Fruit fly (Drosophila melanogaster) whole organism, embryonic: Measurements from ENCODE around the gene tok.

Source experiments
- ATbp ChIP-seq: fragments of 200-800 bp; sonication (Bioruptor generic); optimal IDR thresholded peaks from 2 replicates; lab custom pipeline; 2017; ENCODE audit warnings: missing biosample characterization, mild to moderate bottlenecking, missing genetic modification characterization, missing genetic modification reagents
- Awh ChIP-seq: fragments of 200-800 bp; sonication (Bioruptor generic); IDR thresholded peaks from 2 replicates; pipeline ENCODE4, ENCODE4 v1.3.6; 2022; ENCODE audit warnings: missing biosample characterization, missing genetic modification characterization
- CG10274 ChIP-seq: fragments of 200-800 bp; sonication (Bioruptor generic); optimal IDR thresholded peaks from 3 replicates; lab custom pipeline; 2017; ENCODE audit warnings: missing biosample characterization, mild to moderate bottlenecking, missing genetic modification characterization
- CG10543 ChIP-seq: fragments of 200-800 bp; sonication (Bioruptor generic); optimal IDR thresholded peaks from 3 replicates; lab custom pipeline; 2017; ENCODE audit warnings: missing biosample characterization, mild to moderate bottlenecking, missing genetic modification characterization, moderate library complexity
- CG12071 ChIP-seq: fragments of 200-800 bp; sonication (Bioruptor generic); optimal IDR thresholded peaks from 3 replicates; lab custom pipeline; 2018; ENCODE audit warnings: missing biosample characterization, mild to moderate bottlenecking, missing genetic modification characterization
- CG12155 ChIP-seq: fragments of 200-800 bp; sonication (Bioruptor generic); optimal IDR thresholded peaks from 3 replicates; lab custom pipeline; 2016; ENCODE audit warnings: missing biosample characterization, missing genetic modification characterization
- CG13296 ChIP-seq: fragments of 200-800 bp; sonication (Bioruptor generic); optimal IDR thresholded peaks from 3 replicates; lab custom pipeline; 2018; ENCODE audit warnings: missing biosample characterization, mild to moderate bottlenecking, missing genetic modification characterization
- CG13424 ChIP-seq: fragments of 200-800 bp; sonication (Bioruptor generic); optimal IDR thresholded peaks from 2 replicates; lab custom pipeline; 2019; ENCODE audit warnings: missing biosample characterization, mild to moderate bottlenecking, missing genetic modification characterization, moderate library complexity
- CG14860 ChIP-seq: fragments of 200-800 bp; sonication (Bioruptor generic); IDR thresholded peaks from 3 replicates; pipeline ENCODE4 v1.3.6; 2022; ENCODE audit warnings: missing biosample characterization, missing genetic modification characterization; ENCODE audit not compliant: partially characterized antibody
- CG14965 ChIP-seq: fragments of 200-800 bp; sonication (Bioruptor generic); optimal IDR thresholded peaks from 2 replicates; lab custom pipeline; 2016; ENCODE audit warnings: missing biosample characterization, missing genetic modification characterization, borderline replicate concordance
- CG1603 ChIP-seq: fragments of 200-800 bp; sonication (Bioruptor generic); optimal IDR thresholded peaks from 2 replicates; lab custom pipeline; 2019; ENCODE audit warnings: missing biosample characterization, mild to moderate bottlenecking, missing genetic modification characterization, moderate library complexity
- CG17186 ChIP-seq: fragments of 200-800 bp; sonication (Bioruptor generic); optimal IDR thresholded peaks from 3 replicates; lab custom pipeline; 2017; ENCODE audit warnings: missing biosample characterization, missing genetic modification reagents, missing genetic modification characterization
- CG17328 ChIP-seq: fragments of 200-800 bp; sonication (Bioruptor generic); IDR thresholded peaks from 2 replicates; pipeline ENCODE4 v1.3.6; 2022; ENCODE audit warnings: missing biosample characterization, missing genetic modification characterization
- CG18011 ChIP-seq: fragments of 200-800 bp; sonication (Bioruptor generic); optimal IDR thresholded peaks from 2 replicates; lab custom pipeline; 2017; ENCODE audit warnings: missing biosample characterization, missing genetic modification characterization, mild to moderate bottlenecking, moderate library complexity, missing genotype
- CG2129 ChIP-seq: fragments of 200-800 bp; sonication (Bioruptor generic); IDR thresholded peaks from 2 replicates; pipeline ENCODE4 v1.3.6; 2022; ENCODE audit warnings: missing biosample characterization, missing genetic modification characterization; ENCODE audit not compliant: partially characterized antibody
- CG34422 ChIP-seq: fragments of 200-800 bp; sonication (Bioruptor generic); IDR thresholded peaks from 3 replicates; pipeline ENCODE4 v1.3.6; 2022; ENCODE audit warnings: missing biosample characterization, missing genetic modification characterization
- CG5180 ChIP-seq: fragments of 200-800 bp; sonication (Bioruptor generic); optimal IDR thresholded peaks from 3 replicates; lab custom pipeline; 2017; ENCODE audit warnings: missing biosample characterization, missing genetic modification characterization, mild to moderate bottlenecking, moderate library complexity, missing genetic modification reagents
- CG6654 ChIP-seq: fragments of 200-800 bp; sonication (Bioruptor generic); optimal IDR thresholded peaks from 2 replicates; lab custom pipeline; 2017; ENCODE audit warnings: missing biosample characterization, mild to moderate bottlenecking, missing genetic modification characterization
- CG6854 ChIP-seq: fragments of 200-800 bp; sonication (Bioruptor generic); optimal IDR thresholded peaks from 3 replicates; lab custom pipeline; 2017; ENCODE audit warnings: missing biosample characterization, mild to moderate bottlenecking, missing genetic modification characterization
- CG7963 ChIP-seq: fragments of 200-800 bp; sonication (Bioruptor generic); IDR thresholded peaks from 3 replicates; pipeline ENCODE4 v1.3.6; 2022; ENCODE audit warnings: missing biosample characterization, missing genetic modification characterization; ENCODE audit not compliant: partially characterized antibody
- CG7987 ChIP-seq: fragments of 200-800 bp; sonication (Bioruptor generic); optimal IDR thresholded peaks from 2 replicates; lab custom pipeline; 2018; ENCODE audit warnings: missing biosample characterization, mild to moderate bottlenecking, missing genetic modification characterization, moderate library complexity
- CG9437 ChIP-seq: fragments of 200-800 bp; sonication (Bioruptor generic); optimal IDR thresholded peaks from 2 replicates; lab custom pipeline; 2018; ENCODE audit warnings: missing biosample characterization, mild to moderate bottlenecking, missing genetic modification characterization
- CG9817 ChIP-seq: fragments of 200-800 bp; sonication (Bioruptor generic); optimal IDR thresholded peaks from 2 replicates; lab custom pipeline; 2018; ENCODE audit warnings: missing biosample characterization, mild to moderate bottlenecking, missing genetic modification characterization, moderate library complexity
- CoRest ChIP-seq: fragments of 200-800 bp; sonication (Bioruptor generic); optimal IDR thresholded peaks from 3 replicates; lab custom pipeline; 2018; ENCODE audit warnings: missing biosample characterization, mild to moderate bottlenecking, missing genetic modification characterization, moderate library complexity
- E2f1 ChIP-seq: fragments of 200-800 bp; sonication (Bioruptor generic); IDR thresholded peaks from 2 replicates; pipeline ENCODE4 v1.3.6; 2022; ENCODE audit warnings: missing biosample characterization, missing genetic modification characterization
- GATAe ChIP-seq: fragments of 200-800 bp; sonication (Bioruptor generic); conservative IDR thresholded peaks from 2 replicates; pipeline ENCODE4 v1.3.6; 2022; ENCODE audit warnings: missing biosample characterization, missing genetic modification characterization
- H15 ChIP-seq: fragments of 200-800 bp; sonication (Bioruptor generic); IDR thresholded peaks from 3 replicates; pipeline ENCODE4 v1.3.6; 2022; ENCODE audit warnings: missing biosample characterization, missing genetic modification characterization
- Hey ChIP-seq: fragments of 200-800 bp; sonication (Bioruptor generic); optimal IDR thresholded peaks from 3 replicates; lab custom pipeline; 2018; ENCODE audit warnings: missing biosample characterization, mild to moderate bottlenecking, missing genetic modification characterization
- Myb ChIP-seq: fragments of 200-800 bp; sonication (Bioruptor generic); optimal IDR thresholded peaks from 2 replicates; lab custom pipeline; 2016; ENCODE audit warnings: missing biosample characterization, missing genetic modification characterization
- NC2β ChIP-seq: fragments of 200-800 bp; sonication (Bioruptor generic); optimal IDR thresholded peaks from 2 replicates; lab custom pipeline; 2016; ENCODE audit warnings: missing biosample characterization, missing genetic modification characterization
- NfI ChIP-seq: fragments of 200-800 bp; sonication (Bioruptor generic); optimal IDR thresholded peaks from 3 replicates; lab custom pipeline; 2018; ENCODE audit warnings: missing biosample characterization, mild to moderate bottlenecking, missing genetic modification characterization, moderate library complexity
- ato ChIP-seq: fragments of 200-800 bp; sonication (Bioruptor generic); IDR thresholded peaks from 2 replicates; pipeline ENCODE4 v1.3.6; 2022; ENCODE audit warnings: missing biosample characterization, missing genetic modification characterization; ENCODE audit not compliant: partially characterized antibody
- cad ChIP-seq: fragments of >200 bp; optimal IDR thresholded peaks from 2 replicates; lab custom pipeline; 2017; ENCODE audit warnings: missing biosample characterization, missing genetic modification characterization
- chinmo ChIP-seq: fragments of 200-800 bp; sonication (Bioruptor generic); IDR thresholded peaks from 4 replicates; pipeline ENCODE4 v1.3.6; 2022; ENCODE audit warnings: missing biosample characterization, missing genetic modification characterization; ENCODE audit not compliant: partially characterized antibody
- fd102C ChIP-seq: fragments of 200-800 bp; sonication (Bioruptor generic); optimal IDR thresholded peaks from 2 replicates; lab custom pipeline; 2018; ENCODE audit warnings: missing biosample characterization, mild to moderate bottlenecking, missing genetic modification characterization, moderate library complexity
- fd3F ChIP-seq: fragments of 200-800 bp; sonication (Bioruptor generic); optimal IDR thresholded peaks from 2 replicates; lab custom pipeline; 2018; ENCODE audit warnings: missing biosample characterization, mild to moderate bottlenecking, missing genetic modification characterization, moderate library complexity
- fu2 ChIP-seq: fragments of 200-800 bp; sonication (Bioruptor generic); optimal IDR thresholded peaks from 2 replicates; lab custom pipeline; 2016; ENCODE audit warnings: missing biosample characterization, missing genetic modification characterization
- gcm2 ChIP-seq: fragments of 200-800 bp; sonication (Bioruptor generic); optimal IDR thresholded peaks from 2 replicates; lab custom pipeline; 2016; ENCODE audit warnings: missing biosample characterization, missing genetic modification characterization
- lmd ChIP-seq: fragments of 200-800 bp; sonication (Bioruptor generic); IDR thresholded peaks from 2 replicates; pipeline ENCODE4 v1.3.6; 2022; ENCODE audit warnings: missing biosample characterization, missing genetic modification characterization
- mam ChIP-seq: fragments of 200-800 bp; sonication (Bioruptor generic); optimal IDR thresholded peaks from 3 replicates; lab custom pipeline; 2016; ENCODE audit warnings: missing biosample characterization, missing genetic modification characterization
- nau ChIP-seq: fragments of 200-800 bp; sonication (Bioruptor generic); optimal IDR thresholded peaks from 3 replicates; lab custom pipeline; 2017; ENCODE audit warnings: missing biosample characterization, mild to moderate bottlenecking, missing genetic modification characterization, missing genetic modification reagents
- odd ChIP-seq: fragments of 200-800 bp; sonication (Bioruptor generic); optimal IDR thresholded peaks from 2 replicates; lab custom pipeline; 2017; ENCODE audit warnings: missing biosample characterization, mild to moderate bottlenecking, missing genetic modification characterization
- pan ChIP-seq, 4 experiments: fragments of >200 bp in 3 of 4; fragments of 200-800 bp in 1 of 4; sonication (Bioruptor generic) in 1 of 4; optimal IDR thresholded peaks in 3 of 4; IDR thresholded peaks in 1 of 4; 2 replicates each; pipeline versions ENCODE4 v1.3.6 to Lab custom; 2017 to 2022; ENCODE audit warnings: missing biosample characterization in 2 of 4, missing genetic modification characterization in 2 of 4, mixed read lengths in 1 of 4
- peb ChIP-seq: fragments of 200-800 bp; sonication (Bioruptor generic); IDR thresholded peaks from 2 replicates; pipeline ENCODE4 v1.3.6; 2022; ENCODE audit warnings: missing biosample characterization, missing genetic modification characterization
- pzg ChIP-seq: fragments of 200-800 bp; sonication (Bioruptor generic); optimal IDR thresholded peaks from 3 replicates; lab custom pipeline; 2018; ENCODE audit warnings: missing biosample characterization, mild to moderate bottlenecking, missing genetic modification characterization, moderate library complexity
- repo ChIP-seq: fragments of 200-800 bp; sonication (Bioruptor generic); optimal IDR thresholded peaks from 2 replicates; lab custom pipeline; 2016; ENCODE audit warnings: missing biosample characterization, missing genetic modification characterization
- scrt ChIP-seq: fragments of 200-800 bp; sonication (Bioruptor generic); optimal IDR thresholded peaks from 2 replicates; lab custom pipeline; 2018; ENCODE audit warnings: missing biosample characterization, mild to moderate bottlenecking, missing genetic modification characterization, moderate library complexity
- sisA ChIP-seq: fragments of 200-800 bp; sonication (Bioruptor generic); IDR thresholded peaks from 2 replicates; pipeline ENCODE4 v1.3.6; 2022; ENCODE audit warnings: missing biosample characterization, missing genetic modification characterization

tok gene

DNA sequence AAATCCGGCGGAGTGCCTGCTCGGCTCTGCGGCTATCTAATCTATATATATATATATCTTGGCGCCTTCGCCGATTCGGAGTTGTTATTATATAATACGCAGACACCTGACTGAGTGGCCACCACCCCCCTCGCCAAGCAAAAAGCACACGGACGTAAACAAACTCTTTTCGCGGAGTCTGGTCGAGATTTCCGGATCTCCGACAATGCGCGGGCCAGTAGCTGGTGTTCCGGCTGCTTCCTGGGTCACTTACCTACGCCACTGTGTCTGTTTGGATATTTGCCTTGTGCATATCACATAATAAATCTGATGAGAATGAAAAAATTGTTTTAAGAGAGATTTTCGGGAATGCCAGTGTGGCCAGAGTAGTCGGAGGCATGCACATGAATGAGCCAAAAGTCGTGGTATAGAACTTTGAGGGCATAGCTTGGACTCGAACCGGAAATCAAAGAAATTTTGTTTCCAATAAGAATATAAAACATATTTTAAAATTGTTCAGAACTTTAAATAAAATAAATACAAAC, 67.6 kb downstream of the tok start, which contains the start of gene CG5805 (continued):
- no peak for TF ChIP-seq ato (GFP tag; lab: Robert Waterston, UW)
- TF ChIP-seq CG34422: peak; percentile 78; the same call in 2 of the 3 replicates
- TF ChIP-seq CG6854 (GFP tag; lab: Kevin White, UChicago): peak; percentile 75
- no peak for TF ChIP-seq pan (optimal IDR thresholded peaks at IDR 0.05; lab: Kevin White, UChicago)
- peak in 1 of 2 experiments; percentile 86 for TF ChIP-seq pan (GFP tag; optimal IDR thresholded peaks at IDR 0.05 in 1 of 2, IDR thresholded peaks at IDR 0.05 in 1 of 2)
- peak; percentile 50 for TF ChIP-seq peb (GFP tag; lab: Robert Waterston, UW)
- no peak for TF ChIP-seq nau (GFP tag; lab: Kevin White, UChicago)
- peak; percentile 84 for TF ChIP-seq odd (GFP tag; lab: Kevin White, UChicago)
- no peak for TF ChIP-seq CG2129 (GFP tag; lab: Robert Waterston, UW)
- peak; percentile 61 for TF ChIP-seq mam (GFP tag; lab: Kevin White, UChicago)
- peak; percentile 79 for TF ChIP-seq Awh (GFP tag; lab: Robert Waterston, UW)
- peak; percentile 63 for TF ChIP-seq CG12155 (GFP tag; lab: Kevin White, UChicago)
- TF ChIP-seq E2f1 (GFP tag; lab: Robert Waterston, UW): peak; percentile 62
- peak; percentile 86 for TF ChIP-seq CoRest
- TF ChIP-seq fu2 (GFP tag; lab: Kevin White, UChicago): peak; percentile 66
- peak; percentile 63 for TF ChIP-seq lmd (GFP tag; lab: Robert Waterston, UW)
- TF ChIP-seq CG17328 (GFP tag; lab: Robert Waterston, UW): peak; percentile 89
- TF ChIP-seq CG14860 (GFP tag; lab: Robert Waterston, UW): no peak
- peak; percentile 80 for TF ChIP-seq fd3F
- TF ChIP-seq CG14965 (GFP tag; lab: Kevin White, UChicago): peak; percentile 8
- peak; percentile 70 for TF ChIP-seq ATbp (GFP tag; lab: Kevin White, UChicago)
- peak; percentile 93 for TF ChIP-seq NfI (GFP tag; lab: Kevin White, UChicago)
- peak; percentile 64 for TF ChIP-seq CG6654 (GFP tag; lab: Kevin White, UChicago)
- TF ChIP-seq CG17186 (GFP tag; lab: Kevin White, UChicago): peak; percentile 85
- TF ChIP-seq CG7987 (GFP tag; lab: Kevin White, UChicago): peak; percentile 94
- TF ChIP-seq CG7963: no peak
- TF ChIP-seq CG10543 (GFP tag; lab: Kevin White, UChicago): peak; percentile 86
- TF ChIP-seq CG9437 (GFP tag; lab: Kevin White, UChicago): peak; percentile 78
- peak; percentile 84 for TF ChIP-seq CG12071 (GFP tag; lab: Kevin White, UChicago)
- peak; percentile 76 for TF ChIP-seq pzg
- no peak for TF ChIP-seq sisA
- TF ChIP-seq CG9817: peak; percentile 85
- peak; percentile 56 for TF ChIP-seq CG5180 (GFP tag; lab: Kevin White, UChicago)
- peak; percentile 89 for TF ChIP-seq CG13296
- TF ChIP-seq NC2β (GFP tag; lab: Kevin White, UChicago): peak; percentile 81
- peak; percentile 60 for TF ChIP-seq GATAe (GFP tag; lab: Robert Waterston, UW)
- TF ChIP-seq gcm2: peak; percentile 61
- no peak for TF ChIP-seq chinmo (GFP tag; lab: Robert Waterston, UW)
- TF ChIP-seq cad (GFP tag; lab: Kevin White, UChicago): no peak
- peak; percentile 49 for TF ChIP-seq fd102C (GFP tag; lab: Kevin White, UChicago)
- TF ChIP-seq scrt (GFP tag; lab: Kevin White, UChicago): peak; percentile 81
- TF ChIP-seq CG13424 (tag; lab: Kevin White, UChicago): peak; percentile 57
- TF ChIP-seq H15 (GFP tag; lab: Robert Waterston, UW): peak; percentile 86
- TF ChIP-seq Hey (tag; lab: Kevin White, UChicago): peak; percentile 62
- peak; percentile 77 for TF ChIP-seq CG10274 (GFP tag; lab: Kevin White, UChicago)
- peak; percentile 61 for TF ChIP-seq CG18011 (GFP tag; lab: Kevin White, UChicago)
- TF ChIP-seq Myb (GFP tag; lab: Kevin White, UChicago): peak; percentile 52
- peak; percentile 59 for TF ChIP-seq repo (GFP tag; lab: Kevin White, UChicago)
- peak; percentile 91 for TF ChIP-seq CG1603 (tag; lab: Kevin White, UChicago)
